Worm (Caenorhabditis elegans): Measurements from ENCODE around the gene C36H8.1.

C36H8.1 gene

DNA sequence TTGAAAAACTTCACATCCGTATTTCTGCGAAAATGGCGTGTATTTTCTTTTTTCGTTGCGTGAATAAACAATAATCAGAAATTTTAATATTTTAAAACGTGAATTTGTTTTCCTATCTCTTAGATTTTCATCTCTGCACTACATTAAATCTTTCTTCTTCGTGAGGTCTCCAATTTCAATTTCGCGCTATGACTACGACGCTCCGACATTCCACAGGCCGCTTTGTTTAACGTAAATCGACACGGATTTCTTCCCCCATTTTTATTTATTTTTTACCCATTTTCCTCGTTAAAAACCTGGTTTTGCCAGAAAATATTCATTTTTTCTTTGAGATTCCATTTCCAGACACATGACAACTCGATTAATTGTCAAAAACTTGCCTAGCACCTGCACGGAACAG lies 20.0 kb downstream of the C36H8.1 start, which contains the start of the genes T23F6.3 and rbd-1 (continued):
- peak; percentile 77 for TF ChIP-seq nhr-28 (tag; optimal IDR thresholded peaks at IDR 0.05)
- TF ChIP-seq aly-2 (tag; optimal IDR thresholded peaks at IDR 0.05): no peak
- no peak for TF ChIP-seq F10B5.3 (tag; optimal IDR thresholded peaks at IDR 0.05)
- TF ChIP-seq skn-1 (tag; optimal IDR thresholded peaks at IDR 0.05): no peak
- TF ChIP-seq mxl-2 (GFP tag; conservative IDR thresholded peaks at IDR 0.05): no peak
- TF ChIP-seq unc-130 (GFP tag; optimal IDR thresholded peaks at IDR 0.05): peak; percentile 53
- peak; percentile 66; the same call in 1 of the 2 replicates for TF ChIP-seq nhr-42 (GFP tag; IDR thresholded peaks at IDR 0.05)
- TF ChIP-seq ceh-20 (GFP tag; IDR thresholded peaks at IDR 0.05): peak; percentile 49; the same call in 1 of the 2 replicates
- no peak for TF ChIP-seq dmd-8 (GFP tag; IDR thresholded peaks at IDR 0.05)
- TF ChIP-seq tag-97 (GFP tag; IDR thresholded peaks at IDR 0.05): no peak
- peak; percentile 66 for TF ChIP-seq vab-7 (GFP tag; IDR thresholded peaks at IDR 0.05)
- TF ChIP-seq egl-43 (GFP tag; IDR thresholded peaks at IDR 0.05): peak; percentile 38; the same call in 1 of the 2 replicates
- TF ChIP-seq duxl-1 (tag; optimal IDR thresholded peaks at IDR 0.05; ENCODE audit: poor library complexity): peak; percentile 69
- peak; percentile 80 for TF ChIP-seq mep-1 (tag; optimal IDR thresholded peaks at IDR 0.05)
- TF ChIP-seq lin-13 (GFP tag; optimal IDR thresholded peaks at IDR 0.05): peak; percentile 59
- no peak for TF ChIP-seq nhr-111 (GFP tag; optimal IDR thresholded peaks at IDR 0.05)
- TF ChIP-seq madf-5 (GFP tag; IDR thresholded peaks at IDR 0.05): no peak
- peak in 1 of 2 experiments; percentile 4 for TF ChIP-seq daf-16 (GFP tag; optimal IDR thresholded peaks at IDR 0.05)
- TF ChIP-seq daf-16 (tag; optimal IDR thresholded peaks at IDR 0.05): peak; percentile 35
- no peak for TF ChIP-seq ZK546.5 (tag; optimal IDR thresholded peaks at IDR 0.05)
- peak; percentile 55; the same call in 1 of the 2 replicates for TF ChIP-seq snpc-1.2 (GFP tag; IDR thresholded peaks at IDR 0.05)
- no peak for TF ChIP-seq ceh-62 (tag; optimal IDR thresholded peaks at IDR 0.05)
- no peak for TF ChIP-seq ama-1 (optimal IDR thresholded peaks at IDR 0.05)
- TF ChIP-seq F44E2.7 (GFP tag; IDR thresholded peaks at IDR 0.05): no peak
- no peak for TF ChIP-seq cey-2 (tag; optimal IDR thresholded peaks at IDR 0.05; ENCODE audit: borderline replicate concordance, insufficient read depth)
- no peak for TF ChIP-seq lir-3 (tag; optimal IDR thresholded peaks at IDR 0.05)
- TF ChIP-seq T20F7.1 (GFP tag; optimal IDR thresholded peaks at IDR 0.05): peak; percentile 100
- no peak for TF ChIP-seq nhr-10 (tag; optimal IDR thresholded peaks at IDR 0.05)
- no peak for TF ChIP-seq sdz-12 (GFP tag; optimal IDR thresholded peaks at IDR 0.05)
- TF ChIP-seq mxl-3 (GFP tag; optimal IDR thresholded peaks at IDR 0.05): peak; percentile 34
- TF ChIP-seq F49E8.2 (tag; optimal IDR thresholded peaks at IDR 0.05; ENCODE audit: borderline replicate concordance): no peak
- no peak for TF ChIP-seq daf-19 (GFP tag; conservative IDR thresholded peaks at IDR 0.05)
- TF ChIP-seq lsy-2 (tag; optimal IDR thresholded peaks at IDR 0.05): peak; percentile 15 to 92
- no peak for TF ChIP-seq ces-1 (GFP tag; optimal IDR thresholded peaks at IDR 0.05)
- TF ChIP-seq Y105C5A.15 (GFP tag; IDR thresholded peaks at IDR 0.05): no peak
- TF ChIP-seq hmg-1.1 (GFP tag; IDR thresholded peaks at IDR 0.05): peak; percentile 75
- no peak for TF ChIP-seq Y5F2A.4 (GFP tag; optimal IDR thresholded peaks at IDR 0.05)
- peak; percentile 66 for TF ChIP-seq hlh-11 (tag; optimal IDR thresholded peaks at IDR 0.05)
- TF ChIP-seq pqm-1 (tag; optimal IDR thresholded peaks at IDR 0.05): peak; percentile 6
- peak; percentile 36; the same call in 1 of the 2 replicates for TF ChIP-seq lin-1 (GFP tag; IDR thresholded peaks at IDR 0.05)
- no peak for TF ChIP-seq set-16 (GFP tag; IDR thresholded peaks at IDR 0.05)
- no peak for TF ChIP-seq lim-7 (GFP tag; IDR thresholded peaks at IDR 0.05)
- no peak for TF ChIP-seq ceh-28 (tag; optimal IDR thresholded peaks at IDR 0.05)
- peak; percentile 83 for TF ChIP-seq lin-38 (GFP tag; IDR thresholded peaks at IDR 0.05)
- TF ChIP-seq zag-1 (tag; optimal IDR thresholded peaks at IDR 0.05): no peak
- TF ChIP-seq snpc-4 (tag; optimal IDR thresholded peaks at IDR 0.05): no peak
- TF ChIP-seq unc-39 (tag; optimal IDR thresholded peaks at IDR 0.05): no peak
- no peak for TF ChIP-seq nhr-76 (tag; optimal IDR thresholded peaks at IDR 0.05)
- no peak for TF ChIP-seq D1046.2 (GFP tag; IDR thresholded peaks at IDR 0.05)
- no peak for TF ChIP-seq zfp-3 (GFP tag; conservative IDR thresholded peaks at IDR 0.05)
- TF ChIP-seq nhr-6 (tag; optimal IDR thresholded peaks at IDR 0.05): peak; percentile 60
- TF ChIP-seq lin-39 (tag; optimal IDR thresholded peaks at IDR 0.05): no peak
- TF ChIP-seq attf-4 (tag; optimal IDR thresholded peaks at IDR 0.05): no peak
